Fruit fly (Drosophila melanogaster): ENCODE results near the gene CG9044.

- TF ChIP-seq Blimp-1 (GFP tag; optimal IDR thresholded peaks at IDR 0.05) = no peak
- TF ChIP-seq Hr38 (GFP tag; optimal IDR thresholded peaks at IDR 0.05) = no peak
- TF ChIP-seq Ets21C (GFP tag; optimal IDR thresholded peaks at IDR 0.05) = no peak
Measured at dm6 chr2L:5986094-5986493, 36.8 kb downstream of the CG9044 start, which contains the start of gene ifc.
